Fruit fly (Drosophila melanogaster) whole organism: ENCODE measurements around the gene CG15370.

Source experiments
- CG8478 ChIP-seq: fragments of >200 bp; optimal IDR thresholded peaks from 2 replicates; lab custom pipeline; 2018; ENCODE audit warnings: inconsistent platforms
- Dll ChIP-seq: fragments of >200 bp; optimal IDR thresholded peaks from 2 replicates; lab custom pipeline; 2017
- EcR ChIP-seq, 2 experiments: fragments of >200 bp; optimal IDR thresholded peaks; 2 replicates each; lab custom pipeline; 2017; ENCODE audit warnings: missing biosample characterization in 2 of 2, missing genetic modification characterization in 2 of 2, missing genetic modification reagents in 2 of 2
- pan ChIP-seq: fragments of >200 bp; optimal IDR thresholded peaks from 2 replicates; lab custom pipeline; 2017
- psq ChIP-seq: fragments of >200 bp; optimal IDR thresholded peaks from 2 replicates; lab custom pipeline; 2017
- usp ChIP-seq: fragments of >200 bp; optimal IDR thresholded peaks from 2 replicates; lab custom pipeline; 2017; ENCODE audit warnings: missing biosample characterization, missing genetic modification characterization, mixed read lengths

The CG15370 gene

DNA sequence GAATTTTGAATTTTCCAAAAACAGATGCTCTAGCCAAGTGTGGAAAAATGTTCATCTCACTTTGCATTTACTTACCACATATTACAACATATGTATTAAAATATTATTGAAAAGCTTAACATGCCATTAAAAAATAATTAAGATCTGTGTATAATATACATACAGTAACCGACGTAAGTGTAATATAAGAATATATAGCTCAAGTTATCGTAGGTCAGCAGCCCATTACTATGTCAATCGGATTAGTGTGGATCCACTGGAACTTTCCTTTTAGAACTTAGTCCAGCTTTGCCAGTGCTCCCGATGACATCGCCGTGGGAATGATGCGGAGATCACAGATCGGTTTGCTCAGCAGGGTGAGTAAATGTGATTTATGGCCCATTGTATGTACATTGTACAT, 10.7 kb upstream of the CG15370 start, which contains the start of gene Obp8a:
Gene Obp8a (plus strand): TSS at position 301 of the 400 bp plus-strand sequence.
- no peak for TF ChIP-seq CG8478
- no peak for TF ChIP-seq pan
- TF ChIP-seq Dll (lab: Kevin White, UChicago) = no peak

DNA sequence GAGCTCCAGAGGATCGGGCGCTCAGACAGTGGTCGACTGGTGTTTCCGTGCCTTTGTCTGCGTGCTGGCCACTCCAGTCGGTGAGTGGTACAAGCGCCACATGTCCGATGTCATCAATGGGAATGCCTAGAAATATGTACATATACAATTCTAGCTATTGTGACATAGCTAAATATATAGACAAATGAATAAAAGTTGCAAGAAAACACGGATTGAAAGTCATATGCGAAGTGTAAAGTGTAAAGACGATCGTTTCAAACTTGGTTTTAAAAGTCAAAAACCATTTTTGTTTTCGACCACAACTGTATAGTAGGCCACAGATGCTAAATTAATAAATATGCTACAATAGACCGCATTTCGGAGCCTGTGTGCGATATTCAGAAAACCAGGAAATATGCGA, 9.8 kb upstream of the CG15370 start, which contains the start of gene CG15368:
Gene CG15368 (plus strand): TSS at position 301 of the 400 bp plus-strand sequence.
- TF ChIP-seq CG8478 (no peak), Dll (lab: Kevin White, UChicago) (no peak), psq (lab: Kevin White, UChicago) (no peak), pan (no peak), EcR (GFP tag; optimal IDR thresholded peaks at IDR 0.05; lab: Kevin White, UChicago) (no peak), usp (no peak)

- TF ChIP-seq Dll (lab: Kevin White, UChicago) (no peak), CG8478 (no peak), pan (no peak), usp (no peak), psq (lab: Kevin White, UChicago) (no peak), EcR (GFP tag; optimal IDR thresholded peaks at IDR 0.05; lab: Kevin White, UChicago) (no peak)
These were observed 8.7 kb upstream of the CG15370 start, which contains the start of gene CG15369 for dm6 chrX:9216572-9216971. CG15369 (plus strand) TSS chrX:9216872.

DNA sequence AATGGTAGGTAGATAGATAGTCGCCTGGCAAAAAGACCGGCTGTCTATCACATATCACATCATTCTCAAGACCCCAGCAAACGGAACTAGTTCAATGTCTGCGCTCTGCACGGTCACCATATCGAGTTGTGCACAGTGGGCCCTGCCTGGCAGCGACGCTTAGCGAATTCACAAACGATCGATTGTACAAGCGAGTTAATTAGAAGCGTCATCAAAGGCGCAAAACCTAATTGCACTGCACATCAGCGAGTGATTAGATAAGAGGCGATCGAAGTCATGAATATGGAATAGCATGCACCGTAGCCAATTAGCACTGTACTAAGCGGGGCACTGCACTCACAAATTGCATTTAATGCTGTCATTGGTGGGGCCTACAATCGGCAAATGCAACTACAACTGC, 4.8 kb upstream of the CG15370 start:
- no peak for TF ChIP-seq Dll (lab: Kevin White, UChicago)
- peak in 1 of 2 experiments; percentile 48 for TF ChIP-seq EcR (GFP tag; optimal IDR thresholded peaks at IDR 0.05; lab: Kevin White, UChicago)

DNA sequence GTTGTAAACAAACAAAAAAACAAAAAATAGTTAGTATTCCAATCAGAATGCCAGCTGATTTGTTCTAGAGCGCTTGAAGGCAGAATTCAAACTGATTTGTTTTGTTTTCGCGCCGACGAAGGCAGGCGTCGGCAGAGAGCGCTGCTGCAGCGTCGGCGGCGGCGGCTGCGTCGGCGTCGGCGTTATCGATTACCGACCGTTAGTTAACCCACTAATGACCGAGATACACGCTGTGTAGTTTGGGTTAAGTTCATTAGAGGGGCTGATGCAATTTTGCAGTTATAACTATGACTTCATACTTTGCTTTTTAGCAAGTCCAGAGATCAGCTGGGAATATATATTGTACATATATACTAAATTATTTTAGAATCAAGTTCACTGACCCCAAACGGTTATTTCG, 2.1 kb upstream of the CG15370 start, which contains the start of gene t:
Gene t (minus strand): TSS at position 76 of the 400 bp plus-strand sequence.
- TF ChIP-seq psq (lab: Kevin White, UChicago) (no peak), EcR (GFP tag; optimal IDR thresholded peaks at IDR 0.05; lab: Kevin White, UChicago) (no peak), pan (no peak), CG8478 (no peak), usp (no peak), Dll (lab: Kevin White, UChicago) (no peak)

- no peak for TF ChIP-seq EcR (GFP tag; optimal IDR thresholded peaks at IDR 0.05; lab: Kevin White, UChicago)
- no peak for TF ChIP-seq pan
- no peak for TF ChIP-seq CG8478
- no peak for TF ChIP-seq usp
- TF ChIP-seq Dll (lab: Kevin White, UChicago) = no peak
- TF ChIP-seq psq (lab: Kevin White, UChicago) = no peak
These were observed 814 bp upstream of the CG15370 start for dm6 chrX:9224423-9224822.

- TF ChIP-seq Dll (lab: Kevin White, UChicago) (no peak), usp (no peak), psq (lab: Kevin White, UChicago) (no peak), pan (no peak), CG8478 (no peak), EcR (GFP tag; optimal IDR thresholded peaks at IDR 0.05; lab: Kevin White, UChicago) (no peak)
These were observed 1.6 kb downstream of the CG15370 start, which contains the start of gene Gr8a for dm6 chrX:9226837-9227236. Gr8a (plus strand) TSS chrX:9227137.

- TF ChIP-seq psq (lab: Kevin White, UChicago) = no peak
- no peak for TF ChIP-seq CG8478
- no peak for TF ChIP-seq Dll (lab: Kevin White, UChicago)
- no peak for TF ChIP-seq pan
- TF ChIP-seq usp = no peak
- TF ChIP-seq EcR (GFP tag; optimal IDR thresholded peaks at IDR 0.05; lab: Kevin White, UChicago) = no peak
These were observed 7.0 kb downstream of the CG15370 start, which contains the start of gene CG12121 for dm6 chrX:9232199-9232598. CG12121 (minus strand) TSS chrX:9232378.

DNA sequence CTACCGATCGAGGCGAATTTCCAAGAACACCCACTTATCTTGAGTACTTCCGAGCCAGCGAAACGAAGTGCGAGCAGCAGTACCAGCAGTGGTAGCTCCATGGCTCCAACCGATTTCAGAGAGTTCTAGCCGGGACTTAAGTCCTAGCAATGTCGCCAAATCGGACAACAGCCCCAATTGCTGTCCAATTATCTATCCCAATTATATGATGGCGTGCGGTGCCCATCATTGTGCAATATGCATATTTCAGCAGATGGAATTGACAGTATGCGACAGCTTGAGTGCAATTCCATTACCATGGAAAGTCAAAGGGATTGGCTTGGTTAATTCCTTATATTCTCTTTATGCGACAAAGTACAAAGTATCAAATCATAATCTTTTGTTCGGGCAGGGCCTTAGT, 11.2 kb downstream of the CG15370 start, which contains the start of gene Ir8a:
Gene Ir8a (minus strand): TSS at position 101 of the 400 bp plus-strand sequence.
- TF ChIP-seq Dll (lab: Kevin White, UChicago) = no peak

- no peak for TF ChIP-seq Dll (lab: Kevin White, UChicago)
- no peak for TF ChIP-seq usp
- TF ChIP-seq CG8478 = no peak
- TF ChIP-seq EcR (GFP tag; optimal IDR thresholded peaks at IDR 0.05; lab: Kevin White, UChicago) = no peak
These were observed 18.2 kb downstream of the CG15370 start, which contains the start of the genes mxc and Larp7 for dm6 chrX:9243417-9243884. mxc (minus strand) TSS chrX:9243467. Larp7 (plus strand) TSS chrX:9243817.

DNA sequence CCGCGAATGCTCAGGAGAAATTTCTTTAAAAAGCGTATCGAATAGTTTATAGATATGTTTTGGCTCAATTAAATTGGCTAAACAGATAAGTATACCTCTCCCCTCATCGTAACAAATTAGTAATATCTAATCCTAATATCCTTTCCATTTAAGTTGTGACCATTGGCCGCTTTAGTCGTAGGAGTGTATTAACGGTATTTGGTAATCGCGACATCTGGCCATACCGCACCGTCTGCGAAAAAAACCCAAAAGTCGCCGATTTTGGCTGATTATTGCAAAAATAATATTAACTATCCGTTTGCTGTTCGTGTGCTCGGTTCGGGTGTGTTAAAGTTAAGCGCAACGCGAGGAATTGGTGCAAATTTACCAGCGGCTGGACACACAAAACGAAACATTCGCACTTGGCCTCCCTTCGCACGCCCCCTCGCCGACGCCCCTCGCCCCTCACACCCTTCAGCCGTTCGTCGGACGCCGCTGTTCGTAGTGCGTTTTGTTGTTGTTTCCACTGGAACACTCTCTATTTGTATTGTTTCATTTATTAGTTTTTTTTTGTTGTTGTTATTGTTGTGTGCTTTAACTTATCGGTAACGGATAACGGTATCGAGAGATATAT, 22.0 kb downstream of the CG15370 start, which contains the start of the genes amx and Dsor1:
Gene amx (minus strand): TSS at position 166 of the 613 bp plus-strand sequence.
Gene Dsor1 (plus strand): TSS at position 172 of the 613 bp plus-strand sequence.
- TF ChIP-seq pan (no peak), psq (lab: Kevin White, UChicago) (no peak), Dll (lab: Kevin White, UChicago) (no peak), usp (no peak)

- TF ChIP-seq usp (no peak), Dll (lab: Kevin White, UChicago) (no peak), pan (no peak), CG8478 (no peak), EcR (GFP tag; optimal IDR thresholded peaks at IDR 0.05; lab: Kevin White, UChicago) (no peak), psq (lab: Kevin White, UChicago) (no peak)
These were observed 22.8 kb downstream of the CG15370 start for dm6 chrX:9248040-9248439.

- TF ChIP-seq Dll (lab: Kevin White, UChicago) = peak; percentile 30
- TF ChIP-seq pan = no peak
- TF ChIP-seq EcR (GFP tag; optimal IDR thresholded peaks at IDR 0.05; lab: Kevin White, UChicago) = no peak
These were observed 25.1 kb downstream of the CG15370 start, which contains the start of gene CG17754 for dm6 chrX:9250161-9250831. CG17754 (plus strand) TSS chrX:9250420.
